Fruit fly (Drosophila melanogaster): ENCODE measurements around the gene fbp.

dm6 chr2L:19790553-19791320 is 26.8 kb upstream of the fbp start:
- no peak for TF ChIP-seq psq (optimal IDR thresholded peaks at IDR 0.05)
- TF ChIP-seq insv (optimal IDR thresholded peaks at IDR 0.05), result no peak
